Worm (Caenorhabditis elegans): ENCODE results near the gene K09A11.1.
A peak's percentile ranks its signal among the peaks of the same experiment; 100 is the strongest.

K09A11.1 gene

DNA sequence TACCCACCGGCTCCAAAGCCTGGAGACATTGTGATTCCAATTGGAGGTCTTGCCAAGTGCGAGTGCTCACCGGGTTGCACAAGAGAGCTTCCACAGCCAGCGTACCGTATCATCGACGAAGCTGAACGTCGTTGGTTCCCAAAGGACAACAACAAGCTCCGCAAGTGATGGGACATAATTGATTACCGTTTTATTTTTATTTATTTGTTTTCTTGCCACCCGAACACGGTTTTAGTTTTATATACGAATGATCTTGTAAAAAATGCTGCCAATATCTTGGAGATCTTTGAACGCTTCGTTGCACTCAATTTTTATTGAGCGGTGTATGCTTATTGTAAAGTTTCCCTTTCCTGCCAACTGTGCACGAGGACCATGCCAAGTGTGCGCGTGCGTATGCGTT lies 24.1 kb upstream of the K09A11.1 start, which contains the start of gene K08H2.4:
Gene K08H2.4, plus strand, starts transcription at position 301 of the 400 bp plus-strand sequence.
- TF ChIP-seq let-526 (GFP tag; IDR thresholded peaks at IDR 0.05) (no peak), snpc-1.1 (tag; optimal IDR thresholded peaks at IDR 0.05; ENCODE audit: insufficient read depth) (no peak)

- TF ChIP-seq ets-4 (GFP tag; optimal IDR thresholded peaks at IDR 0.05) (no peak), F57A8.1 (GFP tag; optimal IDR thresholded peaks at IDR 0.05) (no peak), hsf-1 (GFP tag; IDR thresholded peaks at IDR 0.05) (no peak), Y53G8AR.9 (GFP tag; conservative IDR thresholded peaks at IDR 0.05) (no peak), snpc-1.3 (tag; optimal IDR thresholded peaks at IDR 0.05; ENCODE audit: insufficient read depth) (no peak), lin-26 (GFP tag; IDR thresholded peaks at IDR 0.05) (no peak), nhr-120 (GFP tag; IDR thresholded peaks at IDR 0.05) (no peak), nfyb-1 (GFP tag; IDR thresholded peaks at IDR 0.05) (no peak), C17E4.6 (GFP tag; IDR thresholded peaks at IDR 0.05) (no peak), lsy-27 (tag; optimal IDR thresholded peaks at IDR 0.05; ENCODE audit: borderline replicate concordance, insufficient read depth) (no peak)
These were observed 20.1 kb upstream of the K09A11.1 start, which contains the start of gene K08H2.5 for ce11 chrX:13242231-13242630. Gene K08H2.5 (minus strand): TSS chrX:13242331.

- TF ChIP-seq tbp1 (GFP tag; optimal IDR thresholded peaks at IDR 0.05) (no peak), nfya-1 (tag; optimal IDR thresholded peaks at IDR 0.05; ENCODE audit: borderline replicate concordance, insufficient read depth) (no peak), attf-5 (GFP tag; optimal IDR thresholded peaks at IDR 0.05) (no peak), repo-1 (tag; optimal IDR thresholded peaks at IDR 0.05) (no peak), madf-10 (tag; optimal IDR thresholded peaks at IDR 0.05) (no peak), attf-3 (GFP tag; conservative IDR thresholded peaks at IDR 0.05) (no peak)
These were observed 17.2 kb upstream of the K09A11.1 start, which contains the start of gene hpl-1 for ce11 chrX:13245090-13245489. Gene hpl-1 (plus strand): TSS chrX:13245390.

DNA sequence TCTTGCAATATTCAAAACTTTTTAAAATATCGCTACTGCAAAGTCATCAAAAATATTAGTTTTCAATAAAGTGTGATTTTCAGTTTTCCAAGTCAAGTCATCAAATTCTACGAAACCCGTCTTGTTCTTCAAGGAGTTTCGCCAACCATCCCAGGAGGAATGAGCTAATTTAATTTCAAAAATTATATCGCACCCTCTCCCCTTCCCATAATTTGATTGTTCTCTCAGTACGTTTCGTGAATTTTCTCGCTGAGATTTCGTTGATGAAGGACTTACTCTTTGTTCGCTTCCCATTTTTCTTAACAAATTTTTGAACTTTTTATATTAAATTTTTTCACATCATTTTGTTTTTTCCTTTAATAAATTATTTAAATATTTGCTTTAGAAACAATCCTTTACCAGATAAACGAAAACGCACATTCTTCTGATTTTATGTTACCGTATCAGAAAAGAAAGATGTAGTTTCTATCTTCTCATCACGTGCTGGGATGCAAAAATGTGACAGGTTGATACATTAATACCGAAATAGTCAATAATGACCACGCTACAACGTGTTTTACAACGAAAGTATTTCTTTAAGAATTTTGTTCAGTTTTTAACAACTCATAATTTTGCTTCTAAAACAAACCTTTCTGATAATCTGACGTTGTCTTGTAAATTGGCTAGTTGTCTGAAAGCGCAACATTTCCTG lies 15.5 kb upstream of the K09A11.1 start:
- TF ChIP-seq cebp-1 (GFP tag; IDR thresholded peaks at IDR 0.05) (no peak), cebp-1 (tag; optimal IDR thresholded peaks at IDR 0.05) (no peak), Y95B8A.8 (GFP tag; IDR thresholded peaks at IDR 0.05) (no peak), T26A5.8 (tag; optimal IDR thresholded peaks at IDR 0.05) (no peak), tbp1 (GFP tag; optimal IDR thresholded peaks at IDR 0.05) (no peak)

DNA sequence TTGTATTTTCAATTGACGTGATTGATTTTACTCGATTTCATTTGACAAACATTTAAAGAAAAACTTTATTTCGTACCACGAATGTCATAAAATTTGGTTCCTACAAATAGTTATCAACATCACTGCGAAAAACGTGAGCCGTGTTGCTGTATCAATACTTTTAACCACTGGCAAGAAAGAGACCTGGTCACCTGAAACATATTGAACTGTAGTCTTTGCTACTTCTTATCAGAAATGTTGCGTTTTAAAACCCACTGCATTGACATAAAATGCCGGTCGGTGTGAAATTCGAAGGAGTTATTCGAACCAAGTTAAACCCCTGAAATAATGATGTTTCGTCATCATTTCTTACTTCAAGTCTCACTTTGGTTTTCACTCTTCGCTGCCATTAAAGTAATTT lies 14.7 kb upstream of the K09A11.1 start:
- TF ChIP-seq nhr-80 (tag; optimal IDR thresholded peaks at IDR 0.05) (peak; percentile 77), dox-1 (GFP tag; IDR thresholded peaks at IDR 0.05) (no peak), cebp-1 (GFP tag; IDR thresholded peaks at IDR 0.05) (no peak), cebp-1 (tag; optimal IDR thresholded peaks at IDR 0.05) (peak; percentile 0)

ce11 chrX:13248265-13248664 lies 14.0 kb upstream of the K09A11.1 start, which contains the start of gene K08H2.7:
Gene K08H2.7 (minus strand): TSS chrX:13248437.
- TF ChIP-seq lin-40 (tag; optimal IDR thresholded peaks at IDR 0.05) (no peak), K12H6.12 (tag; optimal IDR thresholded peaks at IDR 0.05) (no peak), snpc-3.4 (tag; optimal IDR thresholded peaks at IDR 0.05) (no peak), T07F8.4 (tag; optimal IDR thresholded peaks at IDR 0.05) (no peak), Y95B8A.8 (GFP tag; IDR thresholded peaks at IDR 0.05) (no peak), chd-7 (tag; optimal IDR thresholded peaks at IDR 0.05) (no peak)

All from whole organism, young adult.